Fruit fly (Drosophila melanogaster) Kc167 (cell line): ENCODE data around the gene amos.

ENCODE experiments used
- Myc ChIP-seq: fragments of >200 bp; optimal IDR thresholded peaks from 2 replicates; lab custom pipeline; 2017; ENCODE audit warnings: missing external identifiers
- Sin3A ChIP-seq: fragments of >200 bp; optimal IDR thresholded peaks from 2 replicates; lab custom pipeline; 2018; ENCODE audit warnings: missing external identifiers
- h ChIP-seq: fragments of >200 bp; optimal IDR thresholded peaks from 3 replicates; lab custom pipeline; 2018; ENCODE audit warnings: missing external identifiers
- insv ChIP-seq: fragments of >200 bp; optimal IDR thresholded peaks from 3 replicates; lab custom pipeline; 2018; ENCODE audit warnings: missing external identifiers
- psq ChIP-seq: fragments of >200 bp; optimal IDR thresholded peaks from 2 replicates; lab custom pipeline; 2017; ENCODE audit warnings: missing external identifiers
- ttk ChIP-seq: sonication (Bioruptor generic); optimal IDR thresholded peaks from 2 replicates; lab custom pipeline; 2017; ENCODE audit warnings: missing external identifiers

amos gene

dm6 chr2L:18590100-18590941 lies 6.4 kb downstream of the amos start, which contains the start of the genes Pde11 and CG15160:
TSS of gene Pde11 (minus strand) at chr2L:18590342.
TSS of gene CG15160 (plus strand) at chr2L:18590891.
- TF ChIP-seq ttk (lab: Kevin White, UChicago): no peak
- no peak for TF ChIP-seq Sin3A
- TF ChIP-seq insv: no peak
- no peak for TF ChIP-seq h (lab: Kevin White, UChicago)
- TF ChIP-seq psq (lab: Kevin White, UChicago): no peak
- no peak for TF ChIP-seq Myc (lab: Kevin White, UChicago)

dm6 chr2L:18584617-18585016 lies 12.1 kb downstream of the amos start:
- no peak for TF ChIP-seq h (lab: Kevin White, UChicago)
- no peak for TF ChIP-seq Myc (lab: Kevin White, UChicago)
- no peak for TF ChIP-seq Sin3A
- no peak for TF ChIP-seq psq (lab: Kevin White, UChicago)
- TF ChIP-seq insv: no peak
- no peak for TF ChIP-seq ttk (lab: Kevin White, UChicago)

dm6 chr2L:18576250-18576649 lies 20.5 kb downstream of the amos start:
- TF ChIP-seq h (lab: Kevin White, UChicago) (no peak), ttk (lab: Kevin White, UChicago) (no peak), Sin3A (no peak), psq (lab: Kevin White, UChicago) (no peak), insv (no peak), Myc (lab: Kevin White, UChicago) (no peak)

dm6 chr2L:18572428-18573136 lies 24.1 kb downstream of the amos start:
- TF ChIP-seq h (lab: Kevin White, UChicago): no peak
- TF ChIP-seq ttk (lab: Kevin White, UChicago): no peak
- TF ChIP-seq Myc (lab: Kevin White, UChicago): no peak
- no peak for TF ChIP-seq psq (lab: Kevin White, UChicago)
- no peak for TF ChIP-seq insv
- no peak for TF ChIP-seq Sin3A

- TF ChIP-seq Myc (lab: Kevin White, UChicago) (no peak), psq (lab: Kevin White, UChicago) (no peak), h (lab: Kevin White, UChicago) (no peak), Sin3A (no peak), insv (no peak), ttk (lab: Kevin White, UChicago) (no peak)
Measured at dm6 chr2L:18571724-18572427, 24.8 kb downstream of the amos start.

- TF ChIP-seq ttk (lab: Kevin White, UChicago) (no peak), Sin3A (no peak), Myc (lab: Kevin White, UChicago) (no peak), insv (no peak), psq (lab: Kevin White, UChicago) (no peak), h (lab: Kevin White, UChicago) (no peak)
Measured at dm6 chr2L:18568715-18569114, 28.0 kb downstream of the amos start.

dm6 chr2L:18567563-18567962 lies 29.2 kb downstream of the amos start:
- TF ChIP-seq h (lab: Kevin White, UChicago): no peak
- no peak for TF ChIP-seq psq (lab: Kevin White, UChicago)
- no peak for TF ChIP-seq ttk (lab: Kevin White, UChicago)
- TF ChIP-seq insv: no peak
- no peak for TF ChIP-seq Myc (lab: Kevin White, UChicago)
- TF ChIP-seq Sin3A: no peak

dm6 chr2L:18566235-18567158 lies 30.2 kb downstream of the amos start:
- TF ChIP-seq Myc (lab: Kevin White, UChicago): no peak

dm6 chr2L:18564417-18564816 lies 32.3 kb downstream of the amos start:
- TF ChIP-seq Sin3A (no peak), psq (lab: Kevin White, UChicago) (no peak), h (lab: Kevin White, UChicago) (no peak), insv (no peak), ttk (lab: Kevin White, UChicago) (no peak), Myc (lab: Kevin White, UChicago) (no peak)

- no peak for TF ChIP-seq psq (lab: Kevin White, UChicago)
- no peak for TF ChIP-seq Sin3A
- TF ChIP-seq ttk (lab: Kevin White, UChicago): no peak
- no peak for TF ChIP-seq insv
- no peak for TF ChIP-seq h (lab: Kevin White, UChicago)
- TF ChIP-seq Myc (lab: Kevin White, UChicago): no peak
Measured at dm6 chr2L:18563991-18564390, 32.7 kb downstream of the amos start.

- TF ChIP-seq ttk (lab: Kevin White, UChicago) (no peak), Myc (lab: Kevin White, UChicago) (no peak), psq (lab: Kevin White, UChicago) (no peak), Sin3A (no peak), h (lab: Kevin White, UChicago) (no peak), insv (no peak)
Measured at dm6 chr2L:18563020-18563546, 33.6 kb downstream of the amos start.
